Fruit fly (Drosophila melanogaster): ENCODE data around the gene Rad9.

- TF ChIP-seq fd59A (GFP tag; optimal IDR thresholded peaks at IDR 0.05) (no peak), CG34406 (GFP tag; optimal IDR thresholded peaks at IDR 0.05) (no peak), Hr39 (GFP tag; optimal IDR thresholded peaks at IDR 0.05) (no peak), CG6276 (GFP tag; optimal IDR thresholded peaks at IDR 0.05) (no peak), CG10669 (GFP tag; optimal IDR thresholded peaks at IDR 0.05) (no peak), pdm3 (GFP tag; optimal IDR thresholded peaks at IDR 0.05) (no peak), Ets21C (GFP tag; optimal IDR thresholded peaks at IDR 0.05) (no peak), net (GFP tag; optimal IDR thresholded peaks at IDR 0.05) (no peak)
Measured at dm6 chr3L:18881613-18882012, 9.3 kb upstream of the Rad9 start.
